Worm (Caenorhabditis elegans) whole organism, L3 larva: Measurements from ENCODE around the gene mkk-4.
A peak's percentile ranks its signal among the peaks of the same experiment; 100 is the strongest.

Source experiments
- ZK546.5 ChIP-seq: sonication (generic microtip); optimal IDR thresholded peaks from 2 replicates; lab custom pipeline; 2017; ENCODE audit warnings: missing biosample characterization, missing genetic modification characterization
- ceh-28 ChIP-seq: fragments of 150-350 bp; optimal IDR thresholded peaks from 2 replicates; lab custom pipeline; 2014; ENCODE audit warnings: missing biosample characterization, missing genetic modification reagents, missing genetic modification characterization
- ceh-82 ChIP-seq: fragments of 150-350 bp; optimal IDR thresholded peaks from 2 replicates; lab custom pipeline; 2014; ENCODE audit warnings: missing biosample characterization, missing genetic modification characterization
- ceh-9 ChIP-seq: sonication (generic microtip); optimal IDR thresholded peaks from 2 replicates; lab custom pipeline; 2018; ENCODE audit warnings: missing biosample characterization, missing genetic modification characterization
- egl-27 ChIP-seq: sonication (generic microtip); optimal IDR thresholded peaks from 4 replicates; lab custom pipeline; 2017; ENCODE audit warnings: missing biosample characterization, missing genetic modification reagents, missing genetic modification characterization
- egl-5 ChIP-seq: fragments of 150-350 bp; optimal IDR thresholded peaks from 2 replicates; lab custom pipeline; 2017; ENCODE audit warnings: missing biosample characterization, missing genetic modification reagents, missing genetic modification characterization, inconsistent platforms
- elt-2 ChIP-seq: sonication (generic microtip); optimal IDR thresholded peaks from 2 replicates; lab custom pipeline; 2016; ENCODE audit warnings: missing genetic modification reagents, mild to moderate bottlenecking, missing genetic modification characterization, missing compliant biosample characterization
- elt-3 ChIP-seq, 3 experiments: fragments of 150-350 bp in 1 of 3; sonication (generic microtip) in 2 of 3; optimal IDR thresholded peaks; 2 replicates in 2 of 3; 4 replicates in 1 of 3; lab custom pipeline; 2014 to 2017; ENCODE audit warnings: missing biosample characterization in 3 of 3, missing genetic modification characterization in 3 of 3
- fkh-10 ChIP-seq: sonication (generic microtip); optimal IDR thresholded peaks from 2 replicates; lab custom pipeline; 2017; ENCODE audit warnings: missing biosample characterization, missing genetic modification reagents, missing genetic modification characterization
- fkh-2 ChIP-seq: fragments of 150-350 bp; optimal IDR thresholded peaks from 2 replicates; lab custom pipeline; 2014; ENCODE audit warnings: missing biosample characterization, missing genetic modification reagents, missing genetic modification characterization
- fos-1 ChIP-seq: fragments of 150-350 bp; optimal IDR thresholded peaks from 2 replicates; lab custom pipeline; 2014; ENCODE audit warnings: missing biosample characterization, missing genetic modification characterization
- hmg-11 ChIP-seq: sonication (generic microtip); optimal IDR thresholded peaks from 2 replicates; lab custom pipeline; 2016; ENCODE audit warnings: missing genetic modification characterization, missing compliant biosample characterization
- lsy-12 ChIP-seq: sonication (generic microtip); optimal IDR thresholded peaks from 2 replicates; lab custom pipeline; 2016; ENCODE audit warnings: mild to moderate bottlenecking, missing genetic modification characterization, missing compliant biosample characterization
- mml-1 ChIP-seq: fragments of 150-350 bp; sonication (generic microtip); optimal IDR thresholded peaks from 3 replicates; lab custom pipeline; 2014; ENCODE audit warnings: missing biosample characterization, missing genetic modification characterization
- nfya-1 ChIP-seq: sonication (generic microtip); optimal IDR thresholded peaks from 2 replicates; lab custom pipeline; 2017; ENCODE audit warnings: missing genetic modification characterization, mild to moderate bottlenecking, missing compliant biosample characterization, antibody characterized with exemption, moderate library complexity; ENCODE audit not compliant: insufficient read depth
- nhr-23 ChIP-seq: fragments of 150-350 bp; optimal IDR thresholded peaks from 2 replicates; lab custom pipeline; 2014; ENCODE audit warnings: missing biosample characterization, missing genetic modification reagents, missing genetic modification characterization
- nhr-28 ChIP-seq: fragments of 150-350 bp; optimal IDR thresholded peaks from 2 replicates; lab custom pipeline; 2014; ENCODE audit warnings: missing biosample characterization, missing genetic modification characterization
- nhr-67 ChIP-seq: fragments of 150-350 bp; optimal IDR thresholded peaks from 2 replicates; lab custom pipeline; 2014; ENCODE audit warnings: missing biosample characterization, missing genetic modification characterization
- nhr-76 ChIP-seq: fragments of 150-350 bp; sonication (generic microtip); optimal IDR thresholded peaks from 5 replicates; lab custom pipeline; 2014; ENCODE audit warnings: missing biosample characterization, missing genetic modification characterization
- nhr-77 ChIP-seq: fragments of 150-350 bp; optimal IDR thresholded peaks from 2 replicates; lab custom pipeline; 2014; ENCODE audit warnings: missing biosample characterization, missing genetic modification characterization
- pha-4 ChIP-seq: fragments of 150-350 bp; optimal IDR thresholded peaks from 2 replicates; lab custom pipeline; 2014; ENCODE audit warnings: missing biosample characterization, missing genetic modification reagents, missing genetic modification characterization
- pqm-1 ChIP-seq: fragments of 150-350 bp; optimal IDR thresholded peaks from 2 replicates; lab custom pipeline; 2017; ENCODE audit warnings: missing biosample characterization, missing genetic modification characterization, inconsistent platforms
- sea-2 ChIP-seq: fragments of 150-350 bp; sonication (generic microtip); optimal IDR thresholded peaks from 4 replicates; lab custom pipeline; 2014; ENCODE audit warnings: missing biosample characterization, missing genetic modification reagents, missing genetic modification characterization
- skn-1 ChIP-seq: fragments of 150-350 bp; optimal IDR thresholded peaks from 2 replicates; lab custom pipeline; 2014; ENCODE audit warnings: missing biosample characterization, missing genetic modification characterization
- snpc-4 ChIP-seq: fragments of 150-350 bp; optimal IDR thresholded peaks from 2 replicates; lab custom pipeline; 2014; ENCODE audit warnings: missing biosample characterization, missing genetic modification characterization
- tbx-2 ChIP-seq: sonication (generic microtip); optimal IDR thresholded peaks from 2 replicates; lab custom pipeline; 2016; ENCODE audit warnings: mild to moderate bottlenecking, missing genetic modification characterization, missing compliant biosample characterization
- unc-39 ChIP-seq: sonication (generic microtip); optimal IDR thresholded peaks from 4 replicates; lab custom pipeline; 2017; ENCODE audit warnings: missing biosample characterization, missing genetic modification characterization
- unc-62 ChIP-seq: fragments of 150-350 bp; sonication (generic microtip); optimal IDR thresholded peaks from 4 replicates; lab custom pipeline; 2014; ENCODE audit warnings: missing biosample characterization, missing genetic modification reagents, missing genetic modification characterization
- zag-1 ChIP-seq: fragments of 150-350 bp; optimal IDR thresholded peaks from 2 replicates; lab custom pipeline; 2014; ENCODE audit warnings: missing biosample characterization, missing genetic modification characterization
- ztf-11 ChIP-seq: fragments of 150-350 bp; optimal IDR thresholded peaks from 2 replicates; lab custom pipeline; 2014; ENCODE audit warnings: missing biosample characterization, missing genetic modification characterization
- ztf-4 ChIP-seq: fragments of 150-350 bp; optimal IDR thresholded peaks from 2 replicates; lab custom pipeline; 2014; ENCODE audit warnings: missing biosample characterization, missing genetic modification characterization

The mkk-4 gene

DNA sequence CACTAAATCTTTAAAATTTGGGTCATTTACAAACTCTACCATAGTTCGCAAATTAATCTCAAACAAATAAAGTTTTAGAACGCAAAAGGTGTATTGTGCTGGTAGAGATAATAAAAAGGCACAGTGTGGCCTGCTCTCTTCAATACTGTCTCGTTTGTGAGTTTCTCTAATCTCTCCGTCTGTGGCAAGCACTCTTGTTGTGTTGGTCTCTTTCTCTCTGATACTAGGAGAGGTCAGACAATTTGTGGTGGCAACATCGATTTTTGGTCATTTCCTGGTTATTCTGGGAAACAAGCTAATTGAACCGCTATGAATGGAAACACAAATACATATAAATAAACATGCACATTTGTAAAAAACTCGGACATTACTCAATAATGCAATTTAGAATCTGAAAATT, 46.6 kb downstream of the mkk-4 start, which contains the start of gene ZC373.5 (continued):
- TF ChIP-seq pha-4 (tag; lab: Kevin White, UChicago) (peak; percentile 57), ZK546.5 (no peak), pqm-1 (peak; percentile 66), elt-3 (tag; optimal IDR thresholded peaks at IDR 0.05; lab: Kevin White, UChicago) (no peak)

DNA sequence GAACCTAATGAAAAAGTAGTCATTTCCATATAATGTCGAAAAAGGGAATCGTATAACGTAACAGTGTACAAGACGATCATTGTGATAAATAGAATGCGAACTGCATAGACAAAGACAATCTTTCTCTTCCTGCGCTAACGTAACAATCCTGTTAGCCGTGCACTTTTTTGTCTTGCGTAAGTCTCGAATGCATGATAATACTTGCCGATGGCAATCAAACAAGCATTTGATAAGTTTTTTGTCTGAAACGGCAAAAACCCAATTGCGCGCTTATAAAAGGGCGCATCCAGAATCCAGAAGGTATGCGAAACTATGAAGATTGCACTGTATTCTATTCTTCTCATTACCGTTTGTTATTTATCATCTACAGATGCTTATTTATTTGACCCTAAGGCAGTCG, 47.3 kb downstream of the mkk-4 start, which contains the start of gene dao-4:
dao-4 (plus strand) TSS at position 301 of the 400 bp plus-strand sequence.
- TF ChIP-seq elt-3 (tag; optimal IDR thresholded peaks at IDR 0.05; lab: Kevin White, UChicago) (no peak), ceh-28 (no peak), nhr-76 (tag; lab: Kevin White, UChicago) (no peak), fos-1 (tag; lab: Kevin White, UChicago) (no peak), unc-39 (tag; lab: Kevin White, UChicago) (no peak), ztf-4 (no peak), fkh-10 (GFP tag; lab: Kevin White, UChicago) (no peak), nfya-1 (tag; lab: Kevin White, UChicago) (no peak), sea-2 (GFP tag; lab: Kevin White, UChicago) (no peak), hmg-11 (no peak), ztf-11 (tag; lab: Kevin White, UChicago) (no peak), mml-1 (no peak), egl-5 (tag; lab: Kevin White, UChicago) (no peak), lsy-12 (tag; lab: Kevin White, UChicago) (no peak), unc-62 (GFP tag; lab: Kevin White, UChicago) (no peak), skn-1 (tag; lab: Kevin White, UChicago) (no peak), nhr-77 (tag; lab: Kevin White, UChicago) (no peak), nhr-28 (tag; lab: Kevin White, UChicago) (no peak), snpc-4 (no peak)
- TF ChIP-seq, all 47 proteins: peak for 0

DNA sequence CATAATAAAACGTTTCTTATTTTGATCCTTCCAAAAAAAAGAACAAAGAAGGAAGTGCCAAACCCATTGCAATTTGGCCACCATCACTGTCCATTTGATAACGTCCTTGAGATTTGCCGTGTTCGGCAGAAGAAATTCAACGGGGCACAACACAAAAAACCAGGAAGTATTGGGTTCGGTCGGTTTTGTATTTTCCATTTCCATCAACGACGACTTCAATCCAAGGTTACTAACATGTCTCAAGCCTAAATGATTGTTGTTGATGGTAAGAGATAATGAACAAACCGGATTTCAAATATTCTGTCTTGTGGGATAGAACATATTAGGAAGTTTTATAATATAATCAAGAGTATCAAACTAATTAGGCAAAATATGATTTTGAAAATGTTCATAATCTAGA, 48.7 kb downstream of the mkk-4 start:
- peak; percentile 64 for TF ChIP-seq nhr-23
- no peak for TF ChIP-seq snpc-4
- TF ChIP-seq ceh-82 (tag; lab: Kevin White, UChicago), result no peak

DNA sequence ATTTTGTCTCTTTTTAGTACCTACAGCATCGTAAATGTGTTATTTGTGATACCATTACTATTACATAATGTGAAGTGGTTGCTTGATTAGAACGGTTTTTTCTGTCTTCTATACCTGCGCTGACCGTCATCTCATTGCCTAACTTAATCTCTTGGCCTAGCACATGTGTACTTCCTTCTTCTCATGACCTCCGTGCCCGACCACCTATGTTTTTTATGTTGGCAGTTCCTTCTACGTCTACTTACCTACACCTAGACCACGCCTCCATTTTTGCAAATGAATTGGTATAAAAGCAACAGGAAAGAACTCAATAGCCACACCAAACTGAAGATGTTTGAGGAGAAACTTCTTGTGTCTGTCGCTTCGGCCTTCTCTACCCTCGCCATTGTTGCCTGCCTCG, 49.6 kb downstream of the mkk-4 start, which contains the start of gene col-176:
col-176 (plus strand) TSS at position 301 of the 400 bp plus-strand sequence.
- TF ChIP-seq pqm-1 (no peak), pha-4 (tag; lab: Kevin White, UChicago) (no peak), nhr-23 (peak; percentile 58), egl-5 (tag; lab: Kevin White, UChicago) (no peak), nfya-1 (tag; lab: Kevin White, UChicago) (no peak), ztf-11 (tag; lab: Kevin White, UChicago) (no peak), sea-2 (GFP tag; lab: Kevin White, UChicago) (no peak)

DNA sequence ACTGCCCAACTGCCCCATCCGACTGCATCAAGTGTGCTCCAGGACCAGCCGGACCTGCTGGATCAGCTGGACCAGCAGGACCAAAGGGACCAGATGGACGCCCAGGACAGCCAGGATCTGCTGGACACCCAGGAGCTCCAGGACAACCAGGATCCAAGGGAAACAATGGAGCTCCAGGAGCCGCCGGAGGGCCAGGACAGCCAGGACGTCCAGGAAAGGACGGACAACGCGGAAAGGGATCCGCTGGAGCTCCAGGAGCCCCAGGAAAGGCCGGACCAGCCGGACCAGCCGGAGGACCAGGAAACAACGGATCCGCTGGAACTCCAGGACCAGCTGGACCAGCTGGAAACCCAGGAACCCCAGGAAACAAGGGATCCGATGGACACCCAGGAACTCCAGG, 50.4 kb downstream of the mkk-4 start:
- no peak for TF ChIP-seq unc-39 (tag; lab: Kevin White, UChicago)
- no peak for TF ChIP-seq nhr-28 (tag; lab: Kevin White, UChicago)
- no peak for TF ChIP-seq pha-4 (tag; lab: Kevin White, UChicago)
- TF ChIP-seq elt-2, result no peak
- no peak for TF ChIP-seq zag-1 (tag; lab: Kevin White, UChicago)
- TF ChIP-seq ztf-4, result no peak
- TF ChIP-seq ceh-9, result no peak
- TF ChIP-seq snpc-4, result no peak

DNA sequence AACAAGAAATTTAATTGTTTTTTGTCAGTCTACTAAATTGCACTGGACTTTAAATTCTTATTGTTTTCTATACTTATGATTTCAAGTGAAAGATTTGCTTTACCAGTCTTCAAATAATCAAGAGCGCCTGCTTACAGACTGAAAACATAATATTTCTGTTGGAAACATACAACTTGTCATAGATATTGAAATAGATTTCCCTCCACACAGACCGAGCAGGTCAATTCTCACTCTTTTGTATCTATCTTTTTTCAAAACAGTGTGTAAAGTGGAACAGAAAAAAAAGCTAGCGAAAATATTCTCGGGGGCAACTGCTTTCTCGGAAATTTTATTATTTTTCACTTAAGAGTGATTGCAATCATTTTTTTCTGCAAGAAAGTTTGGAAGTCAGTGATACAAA, 51.0 kb downstream of the mkk-4 start:
- TF ChIP-seq egl-27 (tag; lab: Kevin White, UChicago) (no peak), tbx-2 (tag; lab: Kevin White, UChicago) (no peak), nhr-23 (no peak), nhr-67 (tag; lab: Kevin White, UChicago) (no peak), ceh-28 (peak; percentile 62), fkh-2 (no peak)
- TF ChIP-seq, all 47 proteins: peak for 1
